Worm (Caenorhabditis elegans) whole organism, L3 larva: ENCODE results near the gene R03D7.15.

Experiments
- R02D3.7 ChIP-seq: fragments of 150-350 bp; optimal IDR thresholded peaks from 2 replicates; lab custom pipeline; 2014; ENCODE audit warnings: missing biosample characterization, missing genetic modification characterization
- ZK546.5 ChIP-seq: sonication (generic microtip); optimal IDR thresholded peaks from 2 replicates; lab custom pipeline; 2017; ENCODE audit warnings: missing biosample characterization, missing genetic modification characterization
- aly-2 ChIP-seq: fragments of 150-350 bp; optimal IDR thresholded peaks from 2 replicates; lab custom pipeline; 2014; ENCODE audit warnings: missing biosample characterization, missing genetic modification characterization
- ama-1 ChIP-seq: fragments of 150-350 bp; optimal IDR thresholded peaks from 2 replicates; lab custom pipeline; 2018
- ceh-28 ChIP-seq: fragments of 150-350 bp; optimal IDR thresholded peaks from 2 replicates; lab custom pipeline; 2014; ENCODE audit warnings: missing biosample characterization, missing genetic modification reagents, missing genetic modification characterization
- ceh-82 ChIP-seq: fragments of 150-350 bp; optimal IDR thresholded peaks from 2 replicates; lab custom pipeline; 2014; ENCODE audit warnings: missing biosample characterization, missing genetic modification characterization
- ceh-9 ChIP-seq: sonication (generic microtip); optimal IDR thresholded peaks from 2 replicates; lab custom pipeline; 2018; ENCODE audit warnings: missing biosample characterization, missing genetic modification characterization
- daf-12 ChIP-seq: fragments of 150-350 bp; optimal IDR thresholded peaks from 2 replicates; lab custom pipeline; 2014; ENCODE audit warnings: missing biosample characterization, missing genetic modification reagents, missing genetic modification characterization
- egl-27 ChIP-seq: sonication (generic microtip); optimal IDR thresholded peaks from 4 replicates; lab custom pipeline; 2017; ENCODE audit warnings: missing biosample characterization, missing genetic modification reagents, missing genetic modification characterization
- egl-5 ChIP-seq: fragments of 150-350 bp; optimal IDR thresholded peaks from 2 replicates; lab custom pipeline; 2017; ENCODE audit warnings: missing biosample characterization, missing genetic modification reagents, missing genetic modification characterization, inconsistent platforms
- elt-1 ChIP-seq: fragments of 150-350 bp; optimal IDR thresholded peaks from 2 replicates; lab custom pipeline; 2014; ENCODE audit warnings: missing biosample characterization, missing genetic modification characterization
- elt-2 ChIP-seq: sonication (generic microtip); optimal IDR thresholded peaks from 2 replicates; lab custom pipeline; 2016; ENCODE audit warnings: missing genetic modification reagents, mild to moderate bottlenecking, missing genetic modification characterization, missing compliant biosample characterization
- elt-3 ChIP-seq, 3 experiments: fragments of 150-350 bp in 1 of 3; sonication (generic microtip) in 2 of 3; optimal IDR thresholded peaks; 2 replicates in 2 of 3; 4 replicates in 1 of 3; lab custom pipeline; 2014 to 2017; ENCODE audit warnings: missing biosample characterization in 3 of 3, missing genetic modification characterization in 3 of 3
- eor-1 ChIP-seq, 2 experiments: fragments of 150-350 bp; optimal IDR thresholded peaks; 2 replicates each; lab custom pipeline; 2014 to 2018; ENCODE audit warnings: missing biosample characterization in 2 of 2, missing genetic modification characterization in 2 of 2
- fkh-10 ChIP-seq: sonication (generic microtip); optimal IDR thresholded peaks from 2 replicates; lab custom pipeline; 2017; ENCODE audit warnings: missing biosample characterization, missing genetic modification reagents, missing genetic modification characterization
- fkh-2 ChIP-seq: fragments of 150-350 bp; optimal IDR thresholded peaks from 2 replicates; lab custom pipeline; 2014; ENCODE audit warnings: missing biosample characterization, missing genetic modification reagents, missing genetic modification characterization
- hmg-11 ChIP-seq: sonication (generic microtip); optimal IDR thresholded peaks from 2 replicates; lab custom pipeline; 2016; ENCODE audit warnings: missing genetic modification characterization, missing compliant biosample characterization
- jun-1 ChIP-seq: fragments of 150-350 bp; optimal IDR thresholded peaks from 2 replicates; lab custom pipeline; 2014; ENCODE audit warnings: missing biosample characterization, missing genetic modification reagents, missing genetic modification characterization
- lin-39 ChIP-seq: fragments of 150-350 bp; optimal IDR thresholded peaks from 2 replicates; lab custom pipeline; 2018; ENCODE audit warnings: missing biosample characterization, missing genetic modification reagents, missing genetic modification characterization
- lsy-12 ChIP-seq: sonication (generic microtip); optimal IDR thresholded peaks from 2 replicates; lab custom pipeline; 2016; ENCODE audit warnings: mild to moderate bottlenecking, missing genetic modification characterization, missing compliant biosample characterization
- mdl-1 ChIP-seq: fragments of 150-350 bp; optimal IDR thresholded peaks from 2 replicates; lab custom pipeline; 2014; ENCODE audit warnings: missing biosample characterization, missing genetic modification characterization
- mml-1 ChIP-seq: fragments of 150-350 bp; sonication (generic microtip); optimal IDR thresholded peaks from 3 replicates; lab custom pipeline; 2014; ENCODE audit warnings: missing biosample characterization, missing genetic modification characterization
- nfya-1 ChIP-seq: sonication (generic microtip); optimal IDR thresholded peaks from 2 replicates; lab custom pipeline; 2017; ENCODE audit warnings: missing genetic modification characterization, mild to moderate bottlenecking, missing compliant biosample characterization, antibody characterized with exemption, moderate library complexity; ENCODE audit not compliant: insufficient read depth
- nhr-11 ChIP-seq: fragments of 150-350 bp; optimal IDR thresholded peaks from 2 replicates; lab custom pipeline; 2014; ENCODE audit warnings: missing biosample characterization, missing genetic modification characterization
- nhr-12 ChIP-seq: fragments of 150-350 bp; optimal IDR thresholded peaks from 2 replicates; lab custom pipeline; 2014; ENCODE audit warnings: missing biosample characterization, missing genetic modification characterization
- nhr-237 ChIP-seq: fragments of 150-350 bp; optimal IDR thresholded peaks from 2 replicates; lab custom pipeline; 2014; ENCODE audit warnings: missing biosample characterization, missing genetic modification characterization
- nhr-25 ChIP-seq: sonication (generic microtip); optimal IDR thresholded peaks from 2 replicates; lab custom pipeline; 2017; ENCODE audit warnings: missing biosample characterization, missing genetic modification characterization
- nhr-28 ChIP-seq: fragments of 150-350 bp; optimal IDR thresholded peaks from 2 replicates; lab custom pipeline; 2014; ENCODE audit warnings: missing biosample characterization, missing genetic modification characterization
- nhr-67 ChIP-seq: fragments of 150-350 bp; optimal IDR thresholded peaks from 2 replicates; lab custom pipeline; 2014; ENCODE audit warnings: missing biosample characterization, missing genetic modification characterization
- nhr-77 ChIP-seq: fragments of 150-350 bp; optimal IDR thresholded peaks from 2 replicates; lab custom pipeline; 2014; ENCODE audit warnings: missing biosample characterization, missing genetic modification characterization
- pha-4 ChIP-seq: fragments of 150-350 bp; optimal IDR thresholded peaks from 2 replicates; lab custom pipeline; 2014; ENCODE audit warnings: missing biosample characterization, missing genetic modification reagents, missing genetic modification characterization
- pqm-1 ChIP-seq: fragments of 150-350 bp; optimal IDR thresholded peaks from 2 replicates; lab custom pipeline; 2017; ENCODE audit warnings: missing biosample characterization, missing genetic modification characterization, inconsistent platforms
- sea-2 ChIP-seq: fragments of 150-350 bp; sonication (generic microtip); optimal IDR thresholded peaks from 4 replicates; lab custom pipeline; 2014; ENCODE audit warnings: missing biosample characterization, missing genetic modification reagents, missing genetic modification characterization
- skn-1 ChIP-seq: fragments of 150-350 bp; optimal IDR thresholded peaks from 2 replicates; lab custom pipeline; 2014; ENCODE audit warnings: missing biosample characterization, missing genetic modification characterization
- snpc-4 ChIP-seq: fragments of 150-350 bp; optimal IDR thresholded peaks from 2 replicates; lab custom pipeline; 2014; ENCODE audit warnings: missing biosample characterization, missing genetic modification characterization
- unc-39 ChIP-seq: sonication (generic microtip); optimal IDR thresholded peaks from 4 replicates; lab custom pipeline; 2017; ENCODE audit warnings: missing biosample characterization, missing genetic modification characterization
- unc-62 ChIP-seq: fragments of 150-350 bp; sonication (generic microtip); optimal IDR thresholded peaks from 4 replicates; lab custom pipeline; 2014; ENCODE audit warnings: missing biosample characterization, missing genetic modification reagents, missing genetic modification characterization
- zag-1 ChIP-seq: fragments of 150-350 bp; optimal IDR thresholded peaks from 2 replicates; lab custom pipeline; 2014; ENCODE audit warnings: missing biosample characterization, missing genetic modification characterization
- ztf-4 ChIP-seq: fragments of 150-350 bp; optimal IDR thresholded peaks from 2 replicates; lab custom pipeline; 2014; ENCODE audit warnings: missing biosample characterization, missing genetic modification characterization

Gene R03D7.15

DNA sequence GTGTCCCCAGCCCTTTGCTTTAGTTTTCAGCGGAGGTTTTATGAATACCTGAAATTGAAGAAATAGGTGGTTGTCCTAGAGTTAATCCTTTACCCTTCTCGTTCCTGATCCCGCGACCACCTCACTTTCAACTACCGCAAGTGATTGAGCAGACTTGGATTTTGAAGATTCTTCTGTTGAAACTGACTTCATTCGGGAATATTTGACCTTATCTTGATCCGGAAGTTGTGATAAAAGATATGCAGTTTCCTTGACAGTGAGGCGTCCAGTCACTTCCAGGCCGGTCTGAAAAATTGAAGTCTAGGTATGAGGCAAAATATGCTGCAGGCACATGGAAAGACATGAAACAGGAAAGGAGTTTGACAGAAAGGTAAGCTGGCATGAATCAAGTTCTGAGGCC, 13.1 kb downstream of the R03D7.15 start:
- TF ChIP-seq zag-1 (no peak), ceh-82 (tag; lab: Kevin White, UChicago) (no peak), fkh-10 (GFP tag; lab: Kevin White, UChicago) (no peak), egl-27 (tag; lab: Kevin White, UChicago) (no peak), lsy-12 (tag; lab: Kevin White, UChicago) (no peak), daf-12 (tag; lab: Kevin White, UChicago) (no peak), nfya-1 (tag; lab: Kevin White, UChicago) (no peak), nhr-237 (tag; lab: Kevin White, UChicago) (no peak), elt-2 (no peak), skn-1 (no peak), pqm-1 (no peak), nhr-12 (no peak), mdl-1 (no peak), hmg-11 (no peak), nhr-67 (tag; lab: Kevin White, UChicago) (no peak), ceh-9 (tag; lab: Kevin White, UChicago) (no peak)

- TF ChIP-seq nhr-25 (tag; lab: Kevin White, UChicago) (no peak), egl-27 (tag; lab: Kevin White, UChicago) (no peak), nhr-11 (tag; lab: Kevin White, UChicago) (no peak)
- TF ChIP-seq, all 47 proteins: peak for 0
Observed at ce11 chrII:10956793-10957192, 14.8 kb downstream of the R03D7.15 start, which contains the start of gene R03D7.8. Gene R03D7.8 (minus strand): TSS chrII:10956893.

DNA sequence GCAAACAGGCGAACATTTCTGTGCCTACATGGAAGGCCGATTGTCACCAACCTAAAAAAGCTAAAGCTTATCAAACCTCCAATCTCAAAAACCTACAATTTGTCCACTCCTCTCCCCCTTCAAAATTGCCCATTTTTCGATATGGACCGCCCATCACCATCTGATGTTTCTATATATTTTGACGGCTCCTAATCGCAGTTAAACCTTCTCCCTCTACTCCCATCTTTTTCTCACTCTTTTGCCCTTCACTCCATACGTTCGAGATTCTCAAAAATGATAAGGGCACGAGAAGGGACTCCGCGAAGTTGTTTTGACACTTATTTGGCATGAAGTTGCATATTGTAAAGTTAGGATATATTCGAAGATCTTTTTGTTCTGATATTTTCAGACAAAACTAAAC, 17.1 kb downstream of the R03D7.15 start:
- peak; percentile 90 for TF ChIP-seq elt-1 (tag; lab: Kevin White, UChicago)
- TF ChIP-seq unc-62 = peak; percentile 16
- TF ChIP-seq lin-39 (tag; lab: Kevin White, UChicago) = peak; percentile 51
- TF ChIP-seq aly-2 (tag; lab: Kevin White, UChicago) = no peak

ce11 chrII:10959676-10960075, 17.7 kb downstream of the R03D7.15 start:
- no peak for TF ChIP-seq nhr-12
- no peak for TF ChIP-seq unc-39 (tag; lab: Kevin White, UChicago)
- TF ChIP-seq nhr-237 (tag; lab: Kevin White, UChicago) = no peak
- no peak for TF ChIP-seq ZK546.5 (tag; lab: Kevin White, UChicago)
- no peak for TF ChIP-seq nhr-25 (tag; lab: Kevin White, UChicago)
- TF ChIP-seq elt-2 = no peak
- TF ChIP-seq eor-1 (tag; optimal IDR thresholded peaks at IDR 0.05; lab: Kevin White, UChicago) = no peak
- TF ChIP-seq pqm-1 = no peak
- TF ChIP-seq lsy-12 (tag; lab: Kevin White, UChicago) = no peak
- no peak for TF ChIP-seq nhr-11 (tag; lab: Kevin White, UChicago)
- no peak for TF ChIP-seq lin-39 (tag; lab: Kevin White, UChicago)
- TF ChIP-seq sea-2 (GFP tag; lab: Kevin White, UChicago) = no peak
- no peak for TF ChIP-seq egl-5
- no peak for TF ChIP-seq skn-1
- no peak for TF ChIP-seq snpc-4
- no peak for TF ChIP-seq ceh-28 (tag; lab: Kevin White, UChicago)
- TF ChIP-seq fkh-2 (tag; lab: Kevin White, UChicago) = no peak

DNA sequence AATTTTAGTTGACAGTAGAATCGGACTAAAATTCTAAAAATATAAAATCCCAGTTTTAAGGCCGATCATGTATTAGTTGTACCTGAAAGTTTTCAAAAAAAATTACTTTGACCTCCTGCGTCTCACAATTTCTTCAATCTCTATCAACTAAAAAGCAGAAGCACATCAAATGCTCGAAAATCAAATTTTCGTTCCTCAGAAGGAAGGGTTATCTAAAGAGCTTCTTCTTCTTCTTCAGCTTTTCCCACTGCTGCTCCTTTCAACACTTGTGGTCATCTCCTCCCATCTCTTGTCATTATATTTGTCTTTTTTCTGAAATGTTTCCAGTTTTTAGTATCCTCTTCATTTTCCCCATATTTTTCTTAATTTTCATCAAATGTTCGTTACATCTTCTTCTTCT, 22.7 kb downstream of the R03D7.15 start:
- TF ChIP-seq R02D3.7 (tag; lab: Kevin White, UChicago) = no peak
- TF ChIP-seq ama-1 (lab: Kevin White, UChicago) = no peak
- TF ChIP-seq jun-1 (tag; lab: Kevin White, UChicago) = no peak
- no peak for TF ChIP-seq nhr-28 (tag; lab: Kevin White, UChicago)
- TF ChIP-seq pha-4 = no peak
- no peak for TF ChIP-seq sea-2 (GFP tag; lab: Kevin White, UChicago)
- TF ChIP-seq hmg-11 = no peak
- TF ChIP-seq egl-5 = no peak
- no peak for TF ChIP-seq nhr-77
- no peak for TF ChIP-seq eor-1 (tag; optimal IDR thresholded peaks at IDR 0.05; lab: Kevin White, UChicago)
- no peak for TF ChIP-seq unc-62
- no peak for TF ChIP-seq mml-1 (tag; lab: Kevin White, UChicago)
- TF ChIP-seq fkh-10 (GFP tag; lab: Kevin White, UChicago) = no peak
- TF ChIP-seq elt-3 (tag; optimal IDR thresholded peaks at IDR 0.05; lab: Kevin White, UChicago) = no peak
- TF ChIP-seq elt-2 = no peak
- no peak for TF ChIP-seq unc-39 (tag; lab: Kevin White, UChicago)
- no peak for TF ChIP-seq zag-1
- no peak for TF ChIP-seq ztf-4 (tag; lab: Kevin White, UChicago)
- TF ChIP-seq skn-1 = no peak
- TF ChIP-seq ceh-82 (tag; lab: Kevin White, UChicago) = no peak
